Worm (Caenorhabditis elegans): ENCODE data around the gene Y41D4B.6.

DNA sequence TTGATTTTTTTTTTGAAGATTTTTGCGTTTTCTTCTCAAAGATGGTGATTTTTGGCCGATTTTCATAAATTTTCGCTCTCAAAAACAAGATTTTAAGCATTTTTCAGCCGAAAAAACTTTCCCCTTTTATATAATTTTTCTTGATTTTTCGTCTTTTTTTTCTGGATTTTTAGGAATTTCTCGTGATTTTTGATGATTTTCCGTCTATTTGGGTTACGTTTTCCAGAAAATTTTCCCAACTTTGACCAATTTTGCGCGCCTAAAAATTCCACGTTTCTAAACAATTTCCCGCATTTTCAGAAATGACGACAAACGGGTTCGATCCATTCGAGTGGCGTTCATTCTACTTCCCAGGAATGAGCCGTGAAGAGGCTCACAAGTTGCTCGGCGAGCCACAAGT lies 36.5 kb upstream of the Y41D4B.6 start, which contains the start of gene ced-2:
- TF ChIP-seq ama-1 (optimal IDR thresholded peaks at IDR 0.05): no peak
- TF ChIP-seq flt-1 (GFP tag; IDR thresholded peaks at IDR 0.05): no peak
- no peak for TF ChIP-seq ceh-13 (GFP tag; optimal IDR thresholded peaks at IDR 0.05)
- TF ChIP-seq B0310.2 (tag; optimal IDR thresholded peaks at IDR 0.05): no peak
- no peak for TF ChIP-seq hnd-1 (tag; optimal IDR thresholded peaks at IDR 0.05)
- no peak for TF ChIP-seq hmbx-1 (tag; optimal IDR thresholded peaks at IDR 0.05)
- TF ChIP-seq F13C5.2 (tag; optimal IDR thresholded peaks at IDR 0.05): no peak
- no peak for TF ChIP-seq pes-1 (GFP tag; IDR thresholded peaks at IDR 0.05)
- no peak for TF ChIP-seq tra-4 (tag; optimal IDR thresholded peaks at IDR 0.05)
- TF ChIP-seq sea-1 (GFP tag; conservative IDR thresholded peaks at IDR 0.05): no peak

All from whole organism, early embryonic.